Worm (Caenorhabditis elegans): ENCODE data around the gene Y38F2AL.12.

DNA sequence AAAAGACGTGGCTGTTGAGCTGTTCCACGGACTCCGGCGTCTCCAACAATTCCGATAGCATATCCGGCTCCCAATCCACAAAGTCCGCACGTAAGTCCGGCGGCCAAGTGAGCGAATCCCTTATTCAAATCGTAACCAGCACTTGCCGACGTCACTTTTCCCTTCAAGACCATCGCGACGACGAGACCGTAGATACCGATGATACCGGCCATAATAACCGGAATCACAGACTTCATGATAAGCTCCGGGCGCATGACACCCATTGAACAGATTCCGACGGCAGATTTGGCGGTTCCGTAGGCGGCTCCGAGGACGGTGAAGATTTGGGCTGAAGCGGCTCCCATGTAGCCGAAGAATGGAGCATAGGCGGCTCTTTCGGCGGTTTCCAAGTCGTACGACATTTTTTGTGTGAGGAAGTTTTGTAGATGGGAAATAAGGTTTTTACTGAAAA is 803 bp upstream of the Y38F2AL.12 start, which contains the start of gene vha-3:
- no peak for TF ChIP-seq ama-1 (optimal IDR thresholded peaks at IDR 0.05)
- TF ChIP-seq hmbx-1 (tag; optimal IDR thresholded peaks at IDR 0.05) = no peak
- TF ChIP-seq B0310.2 (tag; optimal IDR thresholded peaks at IDR 0.05) = no peak
- TF ChIP-seq flt-1 (GFP tag; IDR thresholded peaks at IDR 0.05) = no peak
- no peak for TF ChIP-seq aly-1 (tag; optimal IDR thresholded peaks at IDR 0.05)
- TF ChIP-seq hnd-1 (tag; optimal IDR thresholded peaks at IDR 0.05) = no peak
- no peak for TF ChIP-seq tbx-37 (GFP tag; conservative IDR thresholded peaks at IDR 0.05)
